Worm (Caenorhabditis elegans) whole organism, L3 larva: Measurements from ENCODE around the gene T20D4.15.

Experiments
- ZK546.5 ChIP-seq: sonication (generic microtip); optimal IDR thresholded peaks from 2 replicates; lab custom pipeline; 2017; ENCODE audit warnings: missing biosample characterization, missing genetic modification characterization
- ceh-16 ChIP-seq: sonication (generic microtip); optimal IDR thresholded peaks from 2 replicates; lab custom pipeline; 2017; ENCODE audit warnings: missing biosample characterization, missing genetic modification characterization
- ceh-9 ChIP-seq: sonication (generic microtip); optimal IDR thresholded peaks from 2 replicates; lab custom pipeline; 2018; ENCODE audit warnings: missing biosample characterization, missing genetic modification characterization
- daf-12 ChIP-seq: fragments of 150-350 bp; optimal IDR thresholded peaks from 2 replicates; lab custom pipeline; 2014; ENCODE audit warnings: missing biosample characterization, missing genetic modification reagents, missing genetic modification characterization
- egl-27 ChIP-seq: sonication (generic microtip); optimal IDR thresholded peaks from 4 replicates; lab custom pipeline; 2017; ENCODE audit warnings: missing biosample characterization, missing genetic modification reagents, missing genetic modification characterization
- egl-5 ChIP-seq: fragments of 150-350 bp; optimal IDR thresholded peaks from 2 replicates; lab custom pipeline; 2017; ENCODE audit warnings: missing biosample characterization, missing genetic modification reagents, missing genetic modification characterization, inconsistent platforms
- elt-2 ChIP-seq: sonication (generic microtip); optimal IDR thresholded peaks from 2 replicates; lab custom pipeline; 2016; ENCODE audit warnings: missing genetic modification reagents, mild to moderate bottlenecking, missing genetic modification characterization, missing compliant biosample characterization
- elt-3 ChIP-seq, 3 experiments: fragments of 150-350 bp in 1 of 3; sonication (generic microtip) in 2 of 3; optimal IDR thresholded peaks; 2 replicates in 2 of 3; 4 replicates in 1 of 3; lab custom pipeline; 2014 to 2017; ENCODE audit warnings: missing biosample characterization in 3 of 3, missing genetic modification characterization in 3 of 3
- eor-1 ChIP-seq, 2 experiments: fragments of 150-350 bp; optimal IDR thresholded peaks; 2 replicates each; lab custom pipeline; 2014 to 2018; ENCODE audit warnings: missing biosample characterization in 2 of 2, missing genetic modification characterization in 2 of 2
- fkh-2 ChIP-seq: fragments of 150-350 bp; optimal IDR thresholded peaks from 2 replicates; lab custom pipeline; 2014; ENCODE audit warnings: missing biosample characterization, missing genetic modification reagents, missing genetic modification characterization
- fos-1 ChIP-seq: fragments of 150-350 bp; optimal IDR thresholded peaks from 2 replicates; lab custom pipeline; 2014; ENCODE audit warnings: missing biosample characterization, missing genetic modification characterization
- jun-1 ChIP-seq: fragments of 150-350 bp; optimal IDR thresholded peaks from 2 replicates; lab custom pipeline; 2014; ENCODE audit warnings: missing biosample characterization, missing genetic modification reagents, missing genetic modification characterization
- lin-15B ChIP-seq: fragments of 150-350 bp; optimal IDR thresholded peaks from 2 replicates; lab custom pipeline; 2014; ENCODE audit warnings: missing biosample characterization, missing genetic modification characterization
- lin-39 ChIP-seq: fragments of 150-350 bp; optimal IDR thresholded peaks from 2 replicates; lab custom pipeline; 2018; ENCODE audit warnings: missing biosample characterization, missing genetic modification reagents, missing genetic modification characterization
- lsy-12 ChIP-seq: sonication (generic microtip); optimal IDR thresholded peaks from 2 replicates; lab custom pipeline; 2016; ENCODE audit warnings: mild to moderate bottlenecking, missing genetic modification characterization, missing compliant biosample characterization
- mdl-1 ChIP-seq: fragments of 150-350 bp; optimal IDR thresholded peaks from 2 replicates; lab custom pipeline; 2014; ENCODE audit warnings: missing biosample characterization, missing genetic modification characterization
- nfya-1 ChIP-seq: sonication (generic microtip); optimal IDR thresholded peaks from 2 replicates; lab custom pipeline; 2017; ENCODE audit warnings: missing genetic modification characterization, mild to moderate bottlenecking, missing compliant biosample characterization, antibody characterized with exemption, moderate library complexity; ENCODE audit not compliant: insufficient read depth
- nhr-11 ChIP-seq: fragments of 150-350 bp; optimal IDR thresholded peaks from 2 replicates; lab custom pipeline; 2014; ENCODE audit warnings: missing biosample characterization, missing genetic modification characterization
- nhr-12 ChIP-seq: fragments of 150-350 bp; optimal IDR thresholded peaks from 2 replicates; lab custom pipeline; 2014; ENCODE audit warnings: missing biosample characterization, missing genetic modification characterization
- nhr-23 ChIP-seq: fragments of 150-350 bp; optimal IDR thresholded peaks from 2 replicates; lab custom pipeline; 2014; ENCODE audit warnings: missing biosample characterization, missing genetic modification reagents, missing genetic modification characterization
- nhr-237 ChIP-seq: fragments of 150-350 bp; optimal IDR thresholded peaks from 2 replicates; lab custom pipeline; 2014; ENCODE audit warnings: missing biosample characterization, missing genetic modification characterization
- nhr-43 ChIP-seq: sonication (generic microtip); optimal IDR thresholded peaks from 2 replicates; lab custom pipeline; 2016; ENCODE audit warnings: mild to moderate bottlenecking, missing genetic modification characterization, missing compliant biosample characterization; ENCODE audit not compliant: poor library complexity, severe bottlenecking
- nhr-77 ChIP-seq: fragments of 150-350 bp; optimal IDR thresholded peaks from 2 replicates; lab custom pipeline; 2014; ENCODE audit warnings: missing biosample characterization, missing genetic modification characterization
- pqm-1 ChIP-seq: fragments of 150-350 bp; optimal IDR thresholded peaks from 2 replicates; lab custom pipeline; 2017; ENCODE audit warnings: missing biosample characterization, missing genetic modification characterization, inconsistent platforms
- skn-1 ChIP-seq: fragments of 150-350 bp; optimal IDR thresholded peaks from 2 replicates; lab custom pipeline; 2014; ENCODE audit warnings: missing biosample characterization, missing genetic modification characterization
- tbx-2 ChIP-seq: sonication (generic microtip); optimal IDR thresholded peaks from 2 replicates; lab custom pipeline; 2016; ENCODE audit warnings: mild to moderate bottlenecking, missing genetic modification characterization, missing compliant biosample characterization
- unc-62 ChIP-seq: fragments of 150-350 bp; sonication (generic microtip); optimal IDR thresholded peaks from 4 replicates; lab custom pipeline; 2014; ENCODE audit warnings: missing biosample characterization, missing genetic modification reagents, missing genetic modification characterization
- ztf-11 ChIP-seq: fragments of 150-350 bp; optimal IDR thresholded peaks from 2 replicates; lab custom pipeline; 2014; ENCODE audit warnings: missing biosample characterization, missing genetic modification characterization

T20D4.15 gene

DNA sequence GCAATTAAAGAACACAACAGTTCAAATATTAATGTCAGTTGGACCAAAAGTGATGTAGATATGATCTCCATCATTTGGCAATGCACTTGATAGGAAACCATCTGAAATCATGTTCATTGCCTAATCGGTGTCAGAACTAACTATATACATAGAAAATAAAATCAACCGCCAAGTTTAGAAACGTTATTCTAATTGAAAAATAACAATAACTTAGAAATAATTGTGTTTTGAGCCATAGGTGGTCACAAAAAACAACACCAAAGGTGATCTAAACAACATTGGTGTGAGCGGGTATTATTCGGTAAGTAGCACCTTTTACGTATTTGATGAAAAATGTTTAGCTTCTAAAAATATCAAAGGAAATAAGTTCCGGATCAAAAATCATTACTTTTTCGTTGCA, 29.8 kb upstream of the T20D4.15 start, which contains the start of gene srab-21:
srab-21 (minus strand) TSS at position 101 of the 400 bp plus-strand sequence.
- TF ChIP-seq nhr-77 (tag; lab: Kevin White, UChicago) = no peak
- TF ChIP-seq ceh-16 (tag; lab: Kevin White, UChicago) = no peak
- no peak for TF ChIP-seq nhr-237 (tag; lab: Kevin White, UChicago)
- TF ChIP-seq lin-15B (tag; lab: Kevin White, UChicago) = no peak
- no peak for TF ChIP-seq elt-3 (tag; optimal IDR thresholded peaks at IDR 0.05; lab: Kevin White, UChicago)
- no peak for TF ChIP-seq ZK546.5 (tag; lab: Kevin White, UChicago)
- TF ChIP-seq elt-2 (tag; lab: Kevin White, UChicago) = no peak
- no peak for TF ChIP-seq nfya-1 (tag; lab: Kevin White, UChicago)
- no peak for TF ChIP-seq ztf-11 (tag; lab: Kevin White, UChicago)
- no peak for TF ChIP-seq tbx-2 (tag; lab: Kevin White, UChicago)
- TF ChIP-seq egl-27 (tag; lab: Kevin White, UChicago) = no peak
- TF ChIP-seq mdl-1 (tag; lab: Kevin White, UChicago) = no peak
- TF ChIP-seq nhr-12 (tag; lab: Kevin White, UChicago) = no peak
- TF ChIP-seq daf-12 (tag; lab: Kevin White, UChicago) = no peak
- no peak for TF ChIP-seq pqm-1 (tag; lab: Kevin White, UChicago)

DNA sequence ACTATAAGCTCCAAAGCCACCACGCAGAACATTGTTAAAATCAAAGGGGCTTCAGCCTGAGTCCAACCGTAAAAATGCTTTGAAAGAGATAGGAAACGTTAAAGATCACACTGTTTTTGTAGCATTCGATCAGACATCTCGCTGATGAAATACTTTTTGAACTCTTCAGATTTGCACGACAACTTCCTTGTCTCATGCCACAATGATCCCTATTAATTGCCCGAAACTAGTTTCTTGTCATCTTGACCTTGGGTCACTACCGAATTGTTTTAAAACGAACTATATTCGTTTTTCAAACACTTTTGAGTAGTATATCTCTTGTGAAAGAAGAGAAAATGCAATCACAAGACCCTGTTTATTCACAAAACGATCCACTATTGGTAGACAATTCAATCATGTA, 23.4 kb upstream of the T20D4.15 start, which contains the start of gene T20D4.3:
T20D4.3 (plus strand) TSS at position 301 of the 400 bp plus-strand sequence.
- TF ChIP-seq nhr-43 (tag; lab: Kevin White, UChicago) (no peak), fkh-2 (tag; lab: Kevin White, UChicago) (no peak)

DNA sequence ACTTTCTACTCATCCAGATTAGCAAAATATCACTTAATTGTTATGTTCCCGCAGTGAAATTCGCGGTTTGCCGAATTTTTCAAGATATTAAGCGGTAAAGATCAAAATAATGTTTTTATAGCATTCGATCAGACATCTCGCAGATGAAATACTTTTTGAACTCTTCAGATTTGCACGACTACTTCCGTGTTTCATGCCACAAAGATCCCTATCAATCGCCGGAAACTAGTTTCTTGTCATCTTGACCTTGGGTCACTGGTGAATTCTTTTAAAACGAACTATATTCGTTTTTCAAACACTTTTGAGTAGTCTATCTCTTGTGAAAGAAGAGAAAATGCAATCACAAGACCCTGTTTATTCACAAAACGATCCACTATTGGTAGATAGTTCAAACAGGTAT, 18.5 kb upstream of the T20D4.15 start, which contains the start of gene txt-11:
txt-11 (plus strand) TSS at position 301 of the 400 bp plus-strand sequence.
- TF ChIP-seq skn-1 (tag; lab: Kevin White, UChicago) = no peak
- peak; percentile 36 for TF ChIP-seq nhr-23 (tag; lab: Kevin White, UChicago)
- TF ChIP-seq jun-1 = no peak
- no peak for TF ChIP-seq eor-1 (tag; optimal IDR thresholded peaks at IDR 0.05; lab: Kevin White, UChicago)

DNA sequence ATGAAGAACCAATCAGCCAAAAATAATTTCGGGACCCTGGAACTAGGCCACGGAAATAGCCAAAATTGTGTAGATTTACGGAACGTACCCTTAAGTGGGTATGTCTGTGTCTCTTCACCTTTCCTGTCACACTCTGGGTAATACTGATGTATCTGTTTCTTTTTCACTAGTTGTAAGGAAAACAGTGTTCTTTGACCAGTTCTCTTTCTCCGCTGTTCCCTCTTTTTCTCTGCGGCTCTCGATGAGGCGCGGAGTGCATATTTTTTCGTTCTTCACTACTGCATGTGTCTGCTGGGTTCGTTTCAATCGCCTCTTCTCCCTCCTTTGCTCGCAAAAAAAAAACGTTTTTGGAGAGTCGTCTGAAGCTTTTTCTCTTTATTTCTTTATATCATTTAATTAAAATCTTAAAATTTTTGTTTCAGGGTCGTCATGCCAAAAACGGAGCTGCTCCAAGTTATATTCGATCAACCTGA, 15.6 kb upstream of the T20D4.15 start, which contains the start of gene arrd-22:
arrd-22 (plus strand) TSS at position 423 of the 473 bp plus-strand sequence.
- TF ChIP-seq nfya-1 (tag; lab: Kevin White, UChicago) = peak; percentile 20
- no peak for TF ChIP-seq egl-5 (tag; lab: Kevin White, UChicago)
- TF ChIP-seq lin-39 (tag; lab: Kevin White, UChicago) = peak; percentile 33
- TF ChIP-seq nhr-23 (tag; lab: Kevin White, UChicago) = peak; percentile 56
- no peak for TF ChIP-seq eor-1 (tag; optimal IDR thresholded peaks at IDR 0.05; lab: Kevin White, UChicago)
- TF ChIP-seq fos-1 (tag; lab: Kevin White, UChicago) = no peak
- no peak for TF ChIP-seq nhr-11 (tag; lab: Kevin White, UChicago)
- peak; percentile 6 for TF ChIP-seq mdl-1 (tag; lab: Kevin White, UChicago)

DNA sequence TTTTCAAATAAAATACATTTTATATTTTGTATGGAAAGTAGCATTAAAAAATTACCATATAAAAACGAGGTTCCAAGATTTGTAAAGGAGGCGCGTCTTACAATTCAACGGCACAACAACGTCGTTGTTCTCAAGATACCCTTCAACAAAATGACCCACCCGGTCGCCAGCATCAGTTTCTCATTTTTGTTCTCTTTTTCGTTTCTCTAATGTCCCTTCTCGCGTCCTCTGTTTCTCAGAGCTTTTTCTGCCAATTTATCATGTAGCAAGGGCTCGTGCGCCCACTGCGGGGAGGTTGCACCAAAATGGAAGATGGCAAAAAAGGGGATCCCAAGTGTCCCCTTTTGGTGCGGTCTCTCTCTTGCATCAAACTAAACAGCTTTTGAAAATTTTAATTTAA, 15.0 kb upstream of the T20D4.15 start:
- TF ChIP-seq lin-39 (tag; lab: Kevin White, UChicago) (peak; percentile 75), nhr-11 (tag; lab: Kevin White, UChicago) (no peak)

DNA sequence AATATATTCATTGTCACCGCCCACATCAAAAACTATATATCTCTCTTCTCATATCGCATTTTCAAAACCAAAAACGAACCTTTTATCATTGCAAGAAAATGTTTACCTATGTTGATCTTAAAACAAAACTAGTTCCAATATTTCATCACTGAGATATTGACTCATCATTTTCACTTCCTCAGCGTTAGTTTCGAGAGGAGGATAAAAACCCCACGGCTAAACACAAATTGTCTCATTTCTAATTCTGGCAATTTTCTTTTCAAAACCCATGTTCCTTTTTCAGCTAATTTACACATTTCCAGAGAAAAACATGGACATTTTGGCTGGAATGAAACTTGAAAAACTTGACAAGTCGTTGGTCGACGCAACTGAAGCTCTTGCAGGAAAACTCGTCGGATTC, 14.1 kb upstream of the T20D4.15 start, which contains the start of gene T20D4.7:
T20D4.7 (plus strand) TSS at position 301 of the 400 bp plus-strand sequence.
- TF ChIP-seq nhr-23 (tag; lab: Kevin White, UChicago) (no peak), ceh-9 (tag; lab: Kevin White, UChicago) (no peak), lsy-12 (tag; lab: Kevin White, UChicago) (no peak), unc-62 (GFP tag; lab: Kevin White, UChicago) (no peak), lin-15B (tag; lab: Kevin White, UChicago) (no peak), jun-1 (no peak)
